Worm (Caenorhabditis elegans) whole organism, L2 larva: Measurements from ENCODE around the gene eps-8.
A peak's percentile ranks its signal among the peaks of the same experiment; 100 is the strongest.

Experiments
- C34F6.9 ChIP-seq: fragments of 150-350 bp; optimal IDR thresholded peaks from 2 replicates; lab custom pipeline; 2014; ENCODE audit warnings: missing biosample characterization, missing genetic modification characterization
- F13H6.1 ChIP-seq: sonication (generic microtip); optimal IDR thresholded peaks from 2 replicates; lab custom pipeline; 2016; ENCODE audit warnings: missing genetic modification characterization, missing compliant biosample characterization
- R02D3.7 ChIP-seq: fragments of 150-350 bp; optimal IDR thresholded peaks from 2 replicates; lab custom pipeline; 2014; ENCODE audit warnings: missing biosample characterization, missing genetic modification characterization
- Y55F3AM.14 ChIP-seq: fragments of 200-800 bp; sonication (Bioruptor generic); optimal IDR thresholded peaks from 2 replicates; lab custom pipeline; 2018; ENCODE audit warnings: mild to moderate bottlenecking, missing genetic modification characterization, missing compliant biosample characterization
- ZK546.5 ChIP-seq: sonication (generic microtip); optimal IDR thresholded peaks from 2 replicates; lab custom pipeline; 2017; ENCODE audit warnings: missing biosample characterization, missing genetic modification characterization
- ama-1 ChIP-seq: fragments of 150-350 bp; optimal IDR thresholded peaks from 2 replicates; lab custom pipeline; 2018; ENCODE audit warnings: inconsistent platforms
- blmp-1 ChIP-seq: sonication (generic microtip); optimal IDR thresholded peaks from 2 replicates; lab custom pipeline; 2017; ENCODE audit warnings: missing genetic modification characterization, mild to moderate bottlenecking, missing compliant biosample characterization, antibody characterized with exemption, moderate library complexity; ENCODE audit not compliant: insufficient read depth
- ceh-82 ChIP-seq: fragments of 150-350 bp; optimal IDR thresholded peaks from 2 replicates; lab custom pipeline; 2014; ENCODE audit warnings: missing biosample characterization, missing genetic modification characterization
- crh-2 ChIP-seq: sonication (generic microtip); optimal IDR thresholded peaks from 2 replicates; lab custom pipeline; 2017; ENCODE audit warnings: missing biosample characterization, missing genetic modification characterization
- elt-1 ChIP-seq: fragments of 150-350 bp; optimal IDR thresholded peaks from 2 replicates; lab custom pipeline; 2014; ENCODE audit warnings: missing biosample characterization, missing genetic modification characterization
- elt-3 ChIP-seq: sonication (generic microtip); optimal IDR thresholded peaks from 2 replicates; lab custom pipeline; 2017; ENCODE audit warnings: missing biosample characterization, missing genetic modification characterization
- fos-1 ChIP-seq: fragments of 150-350 bp; optimal IDR thresholded peaks from 2 replicates; lab custom pipeline; 2014; ENCODE audit warnings: missing biosample characterization, missing genetic modification characterization
- gmeb-1 ChIP-seq: fragments of 150-350 bp; optimal IDR thresholded peaks from 2 replicates; lab custom pipeline; 2014; ENCODE audit warnings: missing biosample characterization, missing genetic modification characterization
- lin-11 ChIP-seq: fragments of 150-350 bp; sonication (generic microtip); optimal IDR thresholded peaks from 2 replicates; lab custom pipeline; 2014; ENCODE audit warnings: missing biosample characterization, missing genetic modification characterization, inconsistent platforms, mixed read lengths
- lin-13 ChIP-seq: fragments of 150-350 bp; optimal IDR thresholded peaks from 2 replicates; lab custom pipeline; 2014; ENCODE audit warnings: missing biosample characterization, missing genetic modification reagents, missing genetic modification characterization
- lin-39 ChIP-seq: fragments of 150-350 bp; optimal IDR thresholded peaks from 2 replicates; lab custom pipeline; 2014; ENCODE audit warnings: missing biosample characterization, missing genetic modification reagents, missing genetic modification characterization
- mab-5 ChIP-seq: fragments of 150-350 bp; optimal IDR thresholded peaks from 2 replicates; lab custom pipeline; 2014; ENCODE audit warnings: missing biosample characterization, missing genetic modification characterization
- mbf-1 ChIP-seq: sonication (generic microtip); optimal IDR thresholded peaks from 2 replicates; lab custom pipeline; 2017; ENCODE audit warnings: missing biosample characterization, missing genetic modification characterization
- mdl-1 ChIP-seq, 2 experiments: fragments of 150-350 bp in 1 of 2; sonication (generic microtip) in 1 of 2; optimal IDR thresholded peaks; 2 replicates each; lab custom pipeline; 2017; ENCODE audit warnings: missing biosample characterization in 2 of 2, missing genetic modification characterization in 2 of 2
- nhr-10 ChIP-seq: sonication (generic microtip); optimal IDR thresholded peaks from 2 replicates; lab custom pipeline; 2017; ENCODE audit warnings: missing biosample characterization, missing genetic modification characterization
- nhr-129 ChIP-seq: fragments of 150-350 bp; optimal IDR thresholded peaks from 2 replicates; lab custom pipeline; 2014; ENCODE audit warnings: missing biosample characterization, missing genetic modification characterization
- nhr-21 ChIP-seq: fragments of 150-350 bp; optimal IDR thresholded peaks from 2 replicates; lab custom pipeline; 2014; ENCODE audit warnings: missing biosample characterization, missing genetic modification characterization
- nhr-237 ChIP-seq: fragments of 150-350 bp; optimal IDR thresholded peaks from 2 replicates; lab custom pipeline; 2014; ENCODE audit warnings: missing biosample characterization, missing genetic modification characterization
- nhr-25 ChIP-seq: fragments of 150-350 bp; sonication (generic microtip); optimal IDR thresholded peaks from 3 replicates; lab custom pipeline; 2014; ENCODE audit warnings: missing biosample characterization, missing genetic modification characterization
- nhr-6 ChIP-seq: fragments of 150-350 bp; optimal IDR thresholded peaks from 2 replicates; lab custom pipeline; 2014; ENCODE audit warnings: missing biosample characterization, missing genetic modification characterization
- peb-1 ChIP-seq: fragments of 150-350 bp; optimal IDR thresholded peaks from 2 replicates; lab custom pipeline; 2014; ENCODE audit warnings: missing biosample characterization, missing genetic modification characterization
- skn-1 ChIP-seq: sonication (generic microtip); optimal IDR thresholded peaks from 2 replicates; lab custom pipeline; 2017; ENCODE audit warnings: missing biosample characterization, missing genetic modification characterization
- sma-3 ChIP-seq: sonication (generic microtip); optimal IDR thresholded peaks from 2 replicates; lab custom pipeline; 2016; ENCODE audit warnings: missing genetic modification reagents, missing genetic modification characterization, missing compliant biosample characterization
- sma-9 ChIP-seq, 2 experiments: fragments of 150-350 bp in 1 of 2; sonication (generic microtip) in 1 of 2; optimal IDR thresholded peaks; 2 replicates each; lab custom pipeline; 2014 to 2016; ENCODE audit warnings: missing genetic modification characterization in 2 of 2, mild to moderate bottlenecking in 1 of 2, missing biosample characterization in 1 of 2, missing compliant biosample characterization in 1 of 2, missing genetic modification reagents in 1 of 2, moderate library complexity in 1 of 2
- unc-39 ChIP-seq: fragments of 150-350 bp; optimal IDR thresholded peaks from 2 replicates; lab custom pipeline; 2014; ENCODE audit warnings: missing biosample characterization, missing genetic modification characterization
- unc-55 ChIP-seq: fragments of 150-350 bp; sonication (generic microtip); optimal IDR thresholded peaks from 3 replicates; lab custom pipeline; 2014; ENCODE audit warnings: missing biosample characterization, missing genetic modification reagents, missing genetic modification characterization
- unc-62 ChIP-seq: fragments of 150-350 bp; optimal IDR thresholded peaks from 2 replicates; lab custom pipeline; 2014; ENCODE audit warnings: missing biosample characterization, missing genetic modification reagents, missing genetic modification characterization
- zag-1 ChIP-seq: fragments of 150-350 bp; optimal IDR thresholded peaks from 2 replicates; lab custom pipeline; 2014; ENCODE audit warnings: missing biosample characterization, missing genetic modification characterization
- ztf-1 ChIP-seq: fragments of 200-800 bp; sonication (Bioruptor generic); conservative IDR thresholded peaks from 2 replicates; pipeline ENCODE4 v1.3.6; 2022; ENCODE audit warnings: missing genetic modification characterization, missing compliant biosample characterization
- ztf-4 ChIP-seq: fragments of 150-350 bp; optimal IDR thresholded peaks from 2 replicates; lab custom pipeline; 2014; ENCODE audit warnings: missing biosample characterization, missing genetic modification characterization

Gene eps-8

ce11 chrIV:14876632-14877031, 2.7 kb upstream of the eps-8 start:
- no peak for TF ChIP-seq peb-1
- TF ChIP-seq sma-3 (GFP tag; lab: Kevin White, UChicago), result peak; percentile 26
- no peak for TF ChIP-seq nhr-6 (tag; lab: Kevin White, UChicago)
- peak; percentile 13 for TF ChIP-seq fos-1 (tag; lab: Kevin White, UChicago)
- TF ChIP-seq nhr-129 (tag; lab: Kevin White, UChicago), result peak; percentile 75
- peak; percentile 69 for TF ChIP-seq nhr-25 (tag; lab: Kevin White, UChicago)
- TF ChIP-seq mdl-1 (tag; optimal IDR thresholded peaks at IDR 0.05; lab: Kevin White, UChicago), result no peak
- TF ChIP-seq, all 48 proteins: peak for 4

DNA sequence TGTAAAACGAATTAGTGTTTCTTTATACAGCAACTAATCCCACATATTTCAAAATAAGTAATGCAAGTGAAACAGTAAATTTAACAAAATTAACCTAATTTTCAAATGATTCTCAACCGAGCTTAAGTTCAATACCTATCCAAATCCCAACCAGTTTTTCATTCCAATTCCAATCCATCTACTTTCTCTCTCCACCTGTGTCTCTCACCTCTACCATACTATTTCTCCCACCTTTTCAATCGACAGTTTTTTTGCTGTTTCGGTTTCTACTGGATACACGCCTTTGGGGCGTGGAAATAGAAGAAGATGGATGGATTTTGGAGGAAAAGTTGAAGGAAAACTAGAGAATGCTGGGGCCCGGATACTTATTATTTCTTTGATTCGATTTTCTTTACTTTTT, 1.6 kb upstream of the eps-8 start:
- TF ChIP-seq F13H6.1 (no peak), Y55F3AM.14 (no peak), unc-39 (tag; lab: Kevin White, UChicago) (no peak), elt-3 (tag; lab: Kevin White, UChicago) (no peak), crh-2 (tag; lab: Kevin White, UChicago) (no peak), mab-5 (no peak), skn-1 (tag; lab: Kevin White, UChicago) (no peak), nhr-21 (tag; lab: Kevin White, UChicago) (no peak), ama-1 (no peak), sma-3 (GFP tag; lab: Kevin White, UChicago) (no peak), C34F6.9 (no peak), blmp-1 (no peak), ZK546.5 (no peak), ztf-4 (no peak), fos-1 (tag; lab: Kevin White, UChicago) (no peak)

ce11 chrIV:14883812-14884211, 4.5 kb downstream of the eps-8 start:
- no peak for TF ChIP-seq blmp-1
- peak; percentile 30 for TF ChIP-seq F13H6.1
- no peak for TF ChIP-seq skn-1 (tag; lab: Kevin White, UChicago)
- TF ChIP-seq nhr-10 (tag; lab: Kevin White, UChicago), result no peak
- TF ChIP-seq gmeb-1 (tag; lab: Kevin White, UChicago), result peak; percentile 22
- TF ChIP-seq fos-1 (tag; lab: Kevin White, UChicago), result peak; percentile 93
- no peak for TF ChIP-seq mdl-1 (tag; optimal IDR thresholded peaks at IDR 0.05; lab: Kevin White, UChicago)
- peak; percentile 45 for TF ChIP-seq crh-2 (tag; lab: Kevin White, UChicago)
- TF ChIP-seq nhr-129 (tag; lab: Kevin White, UChicago), result peak; percentile 53
- TF ChIP-seq R02D3.7 (tag; lab: Kevin White, UChicago), result no peak
- TF ChIP-seq sma-3 (GFP tag; lab: Kevin White, UChicago), result peak; percentile 33

ce11 chrIV:14885584-14885983, 6.3 kb downstream of the eps-8 start:
- no peak for TF ChIP-seq elt-1 (tag; lab: Kevin White, UChicago)
- no peak for TF ChIP-seq ceh-82
- TF ChIP-seq ama-1, result no peak
- no peak for TF ChIP-seq mdl-1 (tag; optimal IDR thresholded peaks at IDR 0.05; lab: Kevin White, UChicago)

DNA sequence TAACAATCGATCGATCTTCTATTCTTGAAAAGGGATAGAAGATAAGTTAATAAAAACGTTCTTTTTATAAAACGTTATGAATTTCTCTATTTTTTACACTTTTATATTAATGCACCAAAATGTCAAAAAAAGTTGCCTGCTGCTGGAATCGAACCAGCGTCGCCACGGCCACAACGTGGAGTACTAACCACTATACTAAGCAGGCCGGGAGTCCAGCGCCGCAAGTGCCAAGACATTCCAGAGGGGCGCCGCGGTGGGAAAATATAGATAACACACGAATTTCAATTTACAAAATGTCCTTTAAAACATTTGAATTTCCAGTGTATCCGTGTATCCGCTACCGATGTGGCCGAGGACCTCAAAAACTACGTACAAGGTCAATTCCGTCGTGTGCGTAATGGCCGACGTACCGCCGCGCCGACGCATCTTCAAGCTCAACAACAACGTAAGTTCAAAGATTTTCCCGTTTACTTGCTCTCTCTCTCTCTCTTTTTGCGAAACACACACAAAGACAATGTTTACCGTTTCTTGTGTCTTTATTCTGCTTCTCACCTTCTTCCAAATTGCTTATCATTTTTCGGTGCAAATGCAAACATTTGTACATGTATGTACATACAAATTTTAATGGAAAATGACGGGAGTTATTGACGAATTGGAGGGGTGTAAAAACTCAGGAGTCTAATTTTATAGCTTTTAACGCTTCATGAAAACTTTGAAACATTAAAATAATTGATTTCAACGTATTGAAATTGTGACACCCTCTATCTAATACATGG, 9.8 kb downstream of the eps-8 start:
- TF ChIP-seq F13H6.1 (no peak), lin-13 (GFP tag; lab: Kevin White, UChicago) (no peak), nhr-21 (tag; lab: Kevin White, UChicago) (no peak), Y55F3AM.14 (no peak), unc-62 (GFP tag; lab: Kevin White, UChicago) (no peak), zag-1 (tag; lab: Kevin White, UChicago) (no peak), nhr-237 (tag; lab: Kevin White, UChicago) (no peak), ceh-82 (no peak), unc-39 (tag; lab: Kevin White, UChicago) (no peak), ztf-1 (GFP tag; lab: Robert Waterston, UW) (no peak), nhr-129 (tag; lab: Kevin White, UChicago) (peak; percentile 31), unc-55 (GFP tag; lab: Kevin White, UChicago) (no peak), lin-39 (tag; lab: Kevin White, UChicago) (no peak), lin-11 (peak; percentile 5), elt-3 (tag; lab: Kevin White, UChicago) (no peak), mbf-1 (tag; lab: Kevin White, UChicago) (no peak), fos-1 (tag; lab: Kevin White, UChicago) (peak; percentile 51), crh-2 (tag; lab: Kevin White, UChicago) (peak; percentile 20), sma-9 (GFP tag; optimal IDR thresholded peaks at IDR 0.05; lab: Kevin White, UChicago) (peak; percentile 7), sma-9 (tag; optimal IDR thresholded peaks at IDR 0.05; lab: Kevin White, UChicago) (no peak)
